Fruit fly (Drosophila melanogaster) ovary, adult (tissue): ENCODE results near the gene ACXA.
A peak's percentile ranks its signal among the peaks of the same experiment; 100 is the strongest.

Experiments
- CG17801 ChIP-seq: fragments of 200-800 bp; optimal IDR thresholded peaks from 2 replicates; lab custom pipeline; 2019; ENCODE audit warnings: missing biosample characterization, mild to moderate bottlenecking, missing genetic modification characterization, moderate library complexity; ENCODE audit not compliant: partially characterized antibody

ACXA gene

dm6 chr2L:12920791-12921190 is at the start of gene ACXA:
TSS of gene ACXA (plus strand) at chr2L:12921091.
- TF ChIP-seq CG17801 (GFP tag; lab: Kevin White, UChicago), result no peak

- TF ChIP-seq CG17801 (GFP tag; lab: Kevin White, UChicago), result no peak
Observed at dm6 chr2L:12880429-12880828, 40.5 kb upstream of the ACXA start.

dm6 chr2L:12891651-12892050 is 29.2 kb upstream of the ACXA start:
- TF ChIP-seq CG17801 (GFP tag; lab: Kevin White, UChicago), result no peak

- no peak for TF ChIP-seq CG17801 (GFP tag; lab: Kevin White, UChicago)
Observed at dm6 chr2L:12912230-12912629, 8.7 kb upstream of the ACXA start, which contains the start of gene ACXC. TSS of gene ACXC (plus strand) at chr2L:12912530.

dm6 chr2L:12916514-12916913 is 4.4 kb upstream of the ACXA start, which contains the start of gene ACXB:
TSS of gene ACXB (plus strand) at chr2L:12916814.
- no peak for TF ChIP-seq CG17801 (GFP tag; lab: Kevin White, UChicago)

dm6 chr2L:12925311-12925710 is 4.4 kb downstream of the ACXA start, which contains the start of gene ACXE:
TSS of gene ACXE (plus strand) at chr2L:12925611.
- TF ChIP-seq CG17801 (GFP tag; lab: Kevin White, UChicago), result no peak

dm6 chr2L:12932996-12933395 is 12.1 kb downstream of the ACXA start:
- no peak for TF ChIP-seq CG17801 (GFP tag; lab: Kevin White, UChicago)

- TF ChIP-seq CG17801 (GFP tag; lab: Kevin White, UChicago), result no peak
Observed at dm6 chr2L:12950682-12951081, 29.8 kb downstream of the ACXA start.

dm6 chr2L:12966290-12966689 is 45.4 kb downstream of the ACXA start, which contains the start of gene CG16800:
TSS of gene CG16800 (plus strand) at chr2L:12966590.
- TF ChIP-seq CG17801 (GFP tag; lab: Kevin White, UChicago), result no peak

dm6 chr2L:12969569-12969968 is 48.7 kb downstream of the ACXA start:
- TF ChIP-seq CG17801 (GFP tag; lab: Kevin White, UChicago), result no peak

dm6 chr2L:12974045-12974539 is 53.2 kb downstream of the ACXA start, which contains the start of gene Vha68-2:
TSS of gene Vha68-2 (plus strand) at chr2L:12974322.
- peak; percentile 66 for TF ChIP-seq CG17801 (GFP tag; lab: Kevin White, UChicago)

- no peak for TF ChIP-seq CG17801 (GFP tag; lab: Kevin White, UChicago)
Observed at dm6 chr2L:12974562-12975366, 53.9 kb downstream of the ACXA start.
